Fruit fly (Drosophila melanogaster): Measurements from ENCODE around the gene jvl.
A peak's percentile ranks its signal among the peaks of the same experiment; 100 is the strongest.

jvl gene

dm6 chr3R:14714904-14715588 is 26.3 kb upstream of the jvl start (continued):
- TF ChIP-seq tap (tag; optimal IDR thresholded peaks at IDR 0.05) (peak; percentile 37), pita (GFP tag; optimal IDR thresholded peaks at IDR 0.05) (no peak), Hmx (GFP tag; optimal IDR thresholded peaks at IDR 0.05) (no peak), CG10431 (GFP tag; optimal IDR thresholded peaks at IDR 0.05) (peak; percentile 30), ac (GFP tag; optimal IDR thresholded peaks at IDR 0.05) (peak; percentile 6), hbn (GFP tag; IDR thresholded peaks at IDR 0.05; ENCODE audit: partially characterized antibody) (no peak), CG4404 (GFP tag; IDR thresholded peaks at IDR 0.05) (no peak), CG15696 (tag; optimal IDR thresholded peaks at IDR 0.05) (peak; percentile 0), CG10979 (tag; optimal IDR thresholded peaks at IDR 0.05) (peak; percentile 75), PHDP (tag; optimal IDR thresholded peaks at IDR 0.05) (peak; percentile 45), tio (GFP tag; optimal IDR thresholded peaks at IDR 0.05) (peak; percentile 15), tup (GFP tag; optimal IDR thresholded peaks at IDR 0.05) (no peak), CG3163 (GFP tag; optimal IDR thresholded peaks at IDR 0.05) (no peak), CG14014 (GFP tag; IDR thresholded peaks at IDR 0.05) (peak; percentile 33; the same call in 1 of the 2 replicates), Hr51 (GFP tag; optimal IDR thresholded peaks at IDR 0.05) (peak in 1 of 2 experiments; percentile 50), CG4360 (GFP tag; IDR thresholded peaks at IDR 0.05) (no peak; the same call in 1 of the 2 replicates), Gug (GFP tag; IDR thresholded peaks at IDR 0.05) (0 out of 4 replicates have a peak, but pooled peaks have one; percentile 13), fd96Cb (tag; optimal IDR thresholded peaks at IDR 0.05) (peak; percentile 57), Six4 (GFP tag; optimal IDR thresholded peaks at IDR 0.05) (no peak), chif (GFP tag; optimal IDR thresholded peaks at IDR 0.05) (peak in 1 of 2 experiments; percentile 66), gsb-n (tag; optimal IDR thresholded peaks at IDR 0.05) (peak; percentile 73), Abd-B (GFP tag; optimal IDR thresholded peaks at IDR 0.05) (no peak), crol (GFP tag; IDR thresholded peaks at IDR 0.05) (peak; percentile 98), lola (GFP tag; optimal IDR thresholded peaks at IDR 0.05) (peak in 1 of 3 experiments; percentile 68), CG6254 (GFP tag; optimal IDR thresholded peaks at IDR 0.05) (peak; percentile 73), CG12769 (tag; optimal IDR thresholded peaks at IDR 0.05) (no peak), CG6175 (GFP tag; IDR thresholded peaks at IDR 0.05) (0 out of 3 replicates have a peak, but pooled peaks have one; percentile 52), gce (GFP tag; IDR thresholded peaks at IDR 0.05) (peak; percentile 35; the same call in 1 of the 3 replicates), CG18599 (GFP tag; optimal IDR thresholded peaks at IDR 0.05) (no peak), amos (GFP tag; IDR thresholded peaks at IDR 0.05; ENCODE audit: partially characterized antibody) (no peak), Aef1 (GFP tag; IDR thresholded peaks at IDR 0.05) (no peak), nerfin-1 (tag; optimal IDR thresholded peaks at IDR 0.05) (peak; percentile 36), CG4854 (GFP tag; optimal IDR thresholded peaks at IDR 0.05) (peak; percentile 42), Taf1 (GFP tag; IDR thresholded peaks at IDR 0.05) (no peak), ro (GFP tag; IDR thresholded peaks at IDR 0.05) (no peak), CHES-1-like (GFP tag; optimal IDR thresholded peaks at IDR 0.05) (no peak), Xbp1 (GFP tag; optimal IDR thresholded peaks at IDR 0.05) (peak; percentile 34), CoRest (tag; optimal IDR thresholded peaks at IDR 0.05) (peak; percentile 49), chn (GFP tag; optimal IDR thresholded peaks at IDR 0.05) (peak; percentile 39), CG11247 (GFP tag; IDR thresholded peaks at IDR 0.05) (no peak), ems (GFP tag; optimal IDR thresholded peaks at IDR 0.05) (no peak), lmd (GFP tag; IDR thresholded peaks at IDR 0.05) (no peak), CG13424 (tag; optimal IDR thresholded peaks at IDR 0.05) (peak; percentile 35), Sox102F (GFP tag; optimal IDR thresholded peaks at IDR 0.05) (peak; percentile 70), slbo (GFP tag; IDR thresholded peaks at IDR 0.05) (no peak), CG9437 (GFP tag; optimal IDR thresholded peaks at IDR 0.05) (peak; percentile 25), otp (GFP tag; IDR thresholded peaks at IDR 0.05) (0 out of 3 replicates have a peak, but pooled peaks have one; percentile 19), CG8765 (GFP tag; IDR thresholded peaks at IDR 0.05) (no peak; the same call in 1 of the 2 replicates), CG31365 (tag; optimal IDR thresholded peaks at IDR 0.05) (no peak)

Data from whole organism, embryonic.